Worm (Caenorhabditis elegans) whole organism, young adult: ENCODE results near the gene C52A11.3.

Experiments used
- F57A8.1 ChIP-seq: fragments of 200-800 bp; sonication (Bioruptor generic); optimal IDR thresholded peaks from 2 replicates; lab custom pipeline; 2018; ENCODE audit warnings: mild to moderate bottlenecking, missing genetic modification characterization, moderate library complexity, missing compliant biosample characterization
- ama-1 ChIP-seq, 3 experiments: fragments of 150-350 bp in 1 of 3; sonication (generic microtip) in 2 of 3; optimal IDR thresholded peaks; 2 replicates each; lab custom pipeline; 2014 to 2018; ENCODE audit warnings: missing biosample characterization in 2 of 3, missing genetic modification characterization in 2 of 3, missing genetic modification reagents in 2 of 3
- aptf-2 ChIP-seq: fragments of 200-800 bp; sonication (Bioruptor generic); conservative IDR thresholded peaks from 2 replicates; pipeline ENCODE4 v1.3.6; 2022; ENCODE audit warnings: missing genetic modification reagents, missing genetic modification characterization, missing compliant biosample characterization

- TF ChIP-seq ama-1 (optimal IDR thresholded peaks at IDR 0.05; lab: Kevin White, UChicago) (no peak), ama-1 (GFP tag; optimal IDR thresholded peaks at IDR 0.05; lab: Kevin White, UChicago) (no peak), aptf-2 (GFP tag; lab: Robert Waterston, UW) (no peak), F57A8.1 (GFP tag; lab: Kevin White, UChicago) (no peak)
These were observed 40.9 kb downstream of the C52A11.3 start, which contains the start of gene mpz-1 for ce11 chrII:10778026-10778425.
